Fruit fly (Drosophila melanogaster): ENCODE measurements around the gene Qtzl.

The Qtzl gene

DNA sequence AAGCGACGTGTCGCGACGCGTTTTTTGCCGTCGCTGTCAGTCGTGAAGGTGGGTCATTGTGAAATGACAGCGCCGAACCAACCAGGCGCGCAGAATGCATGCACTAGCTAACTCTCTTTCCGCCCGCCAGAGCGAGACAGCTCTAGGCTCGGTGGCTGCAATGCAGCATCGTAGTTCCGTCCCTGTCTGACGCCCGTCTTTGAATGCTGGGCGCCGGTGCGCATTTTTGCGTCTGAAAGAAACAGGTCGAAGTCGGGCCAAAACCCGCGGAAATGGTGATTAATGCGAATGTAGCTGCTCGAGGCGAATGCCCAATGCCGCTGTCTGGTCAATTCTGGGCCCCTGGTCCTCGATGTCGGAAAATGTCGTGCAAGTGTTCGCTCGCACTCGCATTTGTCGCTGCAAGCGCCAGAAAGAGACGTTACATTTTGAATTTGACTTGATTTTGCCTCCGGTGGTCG lies 11.8 kb downstream of the Qtzl start (continued):
- peak; percentile 87 for TF ChIP-seq CG12659 (GFP tag; optimal IDR thresholded peaks at IDR 0.05)
- TF ChIP-seq CG10321 (GFP tag; IDR thresholded peaks at IDR 0.05): no peak
- peak; percentile 99 for TF ChIP-seq CG1832 (GFP tag; optimal IDR thresholded peaks at IDR 0.05)
- TF ChIP-seq CG12219 (GFP tag; optimal IDR thresholded peaks at IDR 0.05): peak; percentile 85
- no peak for TF ChIP-seq CG11456 (GFP tag; IDR thresholded peaks at IDR 0.05)
- no peak for TF ChIP-seq tup (GFP tag; optimal IDR thresholded peaks at IDR 0.05)
- no peak for TF ChIP-seq gem (tag; optimal IDR thresholded peaks at IDR 0.05)
- TF ChIP-seq CG17912 (GFP tag; optimal IDR thresholded peaks at IDR 0.05): peak; percentile 98
- TF ChIP-seq CG6689 (GFP tag; IDR thresholded peaks at IDR 0.05): no peak
- TF ChIP-seq CG31388 (GFP tag; optimal IDR thresholded peaks at IDR 0.05): no peak
- no peak for TF ChIP-seq gsb (GFP tag; IDR thresholded peaks at IDR 0.05)
- peak; percentile 89 for TF ChIP-seq Myb (GFP tag; optimal IDR thresholded peaks at IDR 0.05)
- TF ChIP-seq ftz-f1 (GFP tag; optimal IDR thresholded peaks at IDR 0.05): peak; percentile 98
- peak; percentile 41 for TF ChIP-seq CG2678 (tag; optimal IDR thresholded peaks at IDR 0.05)
- TF ChIP-seq fd96Cb (tag; optimal IDR thresholded peaks at IDR 0.05): no peak
- TF ChIP-seq CG15011 (GFP tag; optimal IDR thresholded peaks at IDR 0.05): no peak
- peak; percentile 81 for TF ChIP-seq nmo (GFP tag; optimal IDR thresholded peaks at IDR 0.05)
- no peak for TF ChIP-seq CG16813 (GFP tag; IDR thresholded peaks at IDR 0.05; ENCODE audit: partially characterized antibody)
- no peak for TF ChIP-seq CG13123 (GFP tag; optimal IDR thresholded peaks at IDR 0.05)
- no peak for TF ChIP-seq Doc3 (GFP tag; IDR thresholded peaks at IDR 0.05; ENCODE audit: partially characterized antibody)
- TF ChIP-seq CG7357 (GFP tag; IDR thresholded peaks at IDR 0.05): no peak
- peak; percentile 44 for TF ChIP-seq jumu (GFP tag; optimal IDR thresholded peaks at IDR 0.05)
- TF ChIP-seq Dll (GFP tag; IDR thresholded peaks at IDR 0.05; ENCODE audit: partially characterized antibody): no peak
- no peak for TF ChIP-seq CG7963 (GFP tag; IDR thresholded peaks at IDR 0.05; ENCODE audit: partially characterized antibody)
- TF ChIP-seq HLHmδ (GFP tag; optimal IDR thresholded peaks at IDR 0.05): peak; percentile 96
- TF ChIP-seq CG12071 (GFP tag; optimal IDR thresholded peaks at IDR 0.05): peak; percentile 80
- TF ChIP-seq aop (GFP tag; IDR thresholded peaks at IDR 0.05): no peak
- no peak for TF ChIP-seq vnd (GFP tag; IDR thresholded peaks at IDR 0.05; ENCODE audit: partially characterized antibody)
- TF ChIP-seq zen (tag; optimal IDR thresholded peaks at IDR 0.05): peak; percentile 88
- TF ChIP-seq oc (tag; optimal IDR thresholded peaks at IDR 0.05): peak; percentile 90
- TF ChIP-seq Fer3 (tag; optimal IDR thresholded peaks at IDR 0.05): peak; percentile 24
- no peak for TF ChIP-seq scrt (GFP tag; optimal IDR thresholded peaks at IDR 0.05)
- no peak for TF ChIP-seq Hr39 (optimal IDR thresholded peaks at IDR 0.05)
- TF ChIP-seq gt (GFP tag; IDR thresholded peaks at IDR 0.05): no peak
- TF ChIP-seq Ravus (GFP tag; IDR thresholded peaks at IDR 0.05): no peak
- TF ChIP-seq CG6813 (GFP tag; optimal IDR thresholded peaks at IDR 0.05): peak; percentile 50
- TF ChIP-seq CG2875 (GFP tag; optimal IDR thresholded peaks at IDR 0.05): peak; percentile 61
- no peak for TF ChIP-seq emc (GFP tag; optimal IDR thresholded peaks at IDR 0.05)
- TF ChIP-seq Dad (GFP tag; optimal IDR thresholded peaks at IDR 0.05): peak; percentile 51
- no peak for TF ChIP-seq CG8765 (GFP tag; IDR thresholded peaks at IDR 0.05)
- peak; percentile 45 for TF ChIP-seq caup (GFP tag; optimal IDR thresholded peaks at IDR 0.05; ENCODE audit: severe bottlenecking)
- no peak for TF ChIP-seq CG2129 (GFP tag; IDR thresholded peaks at IDR 0.05; ENCODE audit: partially characterized antibody)
- TF ChIP-seq CG4617 (GFP tag; optimal IDR thresholded peaks at IDR 0.05; ENCODE audit: borderline replicate concordance): no peak
- peak; percentile 92 for TF ChIP-seq CG6254 (GFP tag; optimal IDR thresholded peaks at IDR 0.05)
- no peak for TF ChIP-seq Drgx (GFP tag; IDR thresholded peaks at IDR 0.05)
- peak; percentile 47 for TF ChIP-seq CG10209 (GFP tag; optimal IDR thresholded peaks at IDR 0.05)
- no peak for TF ChIP-seq mld (GFP tag; IDR thresholded peaks at IDR 0.05; ENCODE audit: partially characterized antibody)
- TF ChIP-seq bsh (GFP tag; optimal IDR thresholded peaks at IDR 0.05): peak; percentile 38 to 75
- TF ChIP-seq D19A (tag; optimal IDR thresholded peaks at IDR 0.05): peak; percentile 16
- no peak for TF ChIP-seq Dbx (GFP tag; IDR thresholded peaks at IDR 0.05)

Measured in whole organism, embryonic.